Worm (Caenorhabditis elegans) whole organism, L1 larva: ENCODE data around the gene sup-9.
A peak's percentile ranks its signal among the peaks of the same experiment; 100 is the strongest.

Experiments
- C16A3.4 ChIP-seq: fragments of 150-350 bp; optimal IDR thresholded peaks from 2 replicates; lab custom pipeline; 2014; ENCODE audit warnings: missing biosample characterization, missing genetic modification characterization
- C34B4.2 ChIP-seq: sonication (generic microtip); optimal IDR thresholded peaks from 2 replicates; lab custom pipeline; 2017; ENCODE audit warnings: mild to moderate bottlenecking, missing genetic modification characterization, missing compliant biosample characterization
- Y116A8C.19 ChIP-seq: sonication (generic microtip); optimal IDR thresholded peaks from 2 replicates; lab custom pipeline; 2016; ENCODE audit warnings: missing compliant biosample characterization, missing genetic modification characterization, borderline replicate concordance
- ceh-63 ChIP-seq: fragments of 200-800 bp; sonication (Bioruptor generic); optimal IDR thresholded peaks from 2 replicates; lab custom pipeline; 2018; ENCODE audit warnings: mild to moderate bottlenecking, missing genetic modification characterization, missing compliant biosample characterization
- ceh-82 ChIP-seq, 3 experiments: fragments of 150-350 bp in 1 of 3; sonication (generic microtip) in 2 of 3; optimal IDR thresholded peaks; 2 replicates each; lab custom pipeline; 2014 to 2017; ENCODE audit warnings: missing biosample characterization in 3 of 3, missing genetic modification characterization in 3 of 3
- ceh-90 ChIP-seq: sonication (generic microtip); optimal IDR thresholded peaks from 2 replicates; lab custom pipeline; 2016; ENCODE audit warnings: missing genetic modification characterization, missing compliant biosample characterization
- dpl-1 ChIP-seq, 3 experiments: fragments of 150-350 bp in 2 of 3; sonication (generic microtip) in 1 of 3; optimal IDR thresholded peaks; 2 replicates each; lab custom pipeline; 2014 to 2017; ENCODE audit warnings: missing biosample characterization in 3 of 3, missing genetic modification characterization in 3 of 3, missing genetic modification reagents in 3 of 3
- efl-1 ChIP-seq, 4 experiments: fragments of 150-350 bp; optimal IDR thresholded peaks in 3 of 4; peaks in 1 of 4; 1 replicate in 1 of 4; 2 replicates in 3 of 4; lab custom pipeline; 2014; ENCODE audit warnings: missing biosample characterization in 2 of 4, missing genetic modification characterization in 2 of 4, missing genetic modification reagents in 2 of 4
- efl-3 ChIP-seq: fragments of 200-800 bp; sonication (Bioruptor generic); optimal IDR thresholded peaks from 2 replicates; lab custom pipeline; 2018; ENCODE audit warnings: mild to moderate bottlenecking, missing genetic modification characterization, missing compliant biosample characterization
- elt-3 ChIP-seq, 6 experiments: fragments of 150-350 bp in 1 of 6; sonication (generic microtip); optimal IDR thresholded peaks; 2 replicates each; lab custom pipeline; 2017 to 2018; ENCODE audit warnings: missing biosample characterization in 6 of 6, missing genetic modification characterization in 6 of 6, inconsistent platforms in 1 of 6
- fkh-4 ChIP-seq: sonication (generic microtip); optimal IDR thresholded peaks from 2 replicates; lab custom pipeline; 2016; ENCODE audit warnings: missing compliant biosample characterization, missing genetic modification characterization, borderline replicate concordance
- fkh-8 ChIP-seq: sonication (generic microtip); optimal IDR thresholded peaks from 2 replicates; lab custom pipeline; 2016; ENCODE audit warnings: mild to moderate bottlenecking, missing genetic modification characterization, missing compliant biosample characterization
- fos-1 ChIP-seq: fragments of 150-350 bp; optimal IDR thresholded peaks from 2 replicates; lab custom pipeline; 2014; ENCODE audit warnings: missing biosample characterization, missing genetic modification characterization
- irx-1 ChIP-seq: sonication (generic microtip); optimal IDR thresholded peaks from 2 replicates; lab custom pipeline; 2016; ENCODE audit warnings: missing genetic modification characterization, missing compliant biosample characterization
- isw-1 ChIP-seq: fragments of 200-800 bp; sonication (Bioruptor generic); IDR thresholded peaks from 2 replicates; pipeline ENCODE4 v1.3.6; 2022; ENCODE audit warnings: missing genetic modification characterization, missing compliant biosample characterization
- jun-1 ChIP-seq: fragments of 150-350 bp; optimal IDR thresholded peaks from 2 replicates; lab custom pipeline; 2014; ENCODE audit warnings: missing biosample characterization, missing genetic modification reagents, missing genetic modification characterization
- lin-13 ChIP-seq: fragments of 150-350 bp; optimal IDR thresholded peaks from 2 replicates; lab custom pipeline; 2014; ENCODE audit warnings: missing biosample characterization, missing genetic modification reagents, missing genetic modification characterization
- lin-14 ChIP-seq: fragments of 200-800 bp; sonication (Bioruptor generic); optimal IDR thresholded peaks from 2 replicates; lab custom pipeline; 2018; ENCODE audit warnings: mild to moderate bottlenecking, missing genetic modification characterization, moderate library complexity, missing compliant biosample characterization
- lin-35 ChIP-seq, 2 experiments: fragments of 150-350 bp; optimal IDR thresholded peaks; 2 replicates each; lab custom pipeline; 2014; ENCODE audit warnings: missing biosample characterization in 2 of 2, missing genetic modification characterization in 2 of 2, missing genetic modification reagents in 2 of 2
- lsy-2 ChIP-seq, 2 experiments: fragments of 150-350 bp; optimal IDR thresholded peaks; 2 replicates each; lab custom pipeline; 2014; ENCODE audit warnings: missing biosample characterization in 2 of 2, missing genetic modification characterization in 2 of 2
- mep-1 ChIP-seq: fragments of 150-350 bp; optimal IDR thresholded peaks from 2 replicates; lab custom pipeline; 2014; ENCODE audit warnings: missing biosample characterization, missing genetic modification characterization
- nhr-11 ChIP-seq: fragments of 150-350 bp; optimal IDR thresholded peaks from 2 replicates; lab custom pipeline; 2014; ENCODE audit warnings: missing biosample characterization, missing genetic modification characterization
- nhr-47 ChIP-seq: sonication (generic microtip); optimal IDR thresholded peaks from 2 replicates; lab custom pipeline; 2016; ENCODE audit warnings: mild to moderate bottlenecking, missing genetic modification characterization, moderate library complexity, missing compliant biosample characterization
- nhr-71 ChIP-seq: sonication (generic microtip); optimal IDR thresholded peaks from 2 replicates; lab custom pipeline; 2016; ENCODE audit warnings: mild to moderate bottlenecking, missing genetic modification characterization, moderate library complexity, missing compliant biosample characterization
- nhr-84 ChIP-seq: sonication (generic microtip); optimal IDR thresholded peaks from 2 replicates; lab custom pipeline; 2017; ENCODE audit warnings: missing biosample characterization, missing genetic modification characterization
- nhr-85 ChIP-seq: sonication (generic microtip); peaks from one replicate; lab custom pipeline; 2016; ENCODE audit warnings: missing genetic modification characterization, inconsistent platforms, missing compliant biosample characterization
- nhr-90 ChIP-seq: sonication (generic microtip); optimal IDR thresholded peaks from 2 replicates; lab custom pipeline; 2016; ENCODE audit warnings: mild to moderate bottlenecking, missing genetic modification characterization, missing compliant biosample characterization; ENCODE audit not compliant: poor library complexity
- pag-3 ChIP-seq: sonication (generic microtip); optimal IDR thresholded peaks from 2 replicates; lab custom pipeline; 2017; ENCODE audit warnings: missing genetic modification characterization, mild to moderate bottlenecking, missing compliant biosample characterization, antibody characterized with exemption, borderline replicate concordance; ENCODE audit not compliant: insufficient read depth
- pqm-1 ChIP-seq: sonication (generic microtip); optimal IDR thresholded peaks from 3 replicates; lab custom pipeline; 2017; ENCODE audit warnings: missing biosample characterization, missing genetic modification characterization
- rnt-1 ChIP-seq: sonication (generic microtip); optimal IDR thresholded peaks from 2 replicates; lab custom pipeline; 2016; ENCODE audit warnings: mild to moderate bottlenecking, missing genetic modification characterization, moderate library complexity, missing compliant biosample characterization
- snpc-4 ChIP-seq: fragments of 150-350 bp; optimal IDR thresholded peaks from 2 replicates; lab custom pipeline; 2014; ENCODE audit warnings: missing biosample characterization, missing genetic modification characterization
- snu-23 ChIP-seq: sonication (generic microtip); optimal IDR thresholded peaks from 2 replicates; lab custom pipeline; 2016; ENCODE audit warnings: missing genetic modification characterization, missing compliant biosample characterization
- swsn-7 ChIP-seq: sonication (generic microtip); optimal IDR thresholded peaks from 2 replicates; lab custom pipeline; 2016; ENCODE audit warnings: missing genetic modification characterization, missing compliant biosample characterization
- tbx-2 ChIP-seq: sonication (generic microtip); optimal IDR thresholded peaks from 2 replicates; lab custom pipeline; 2016; ENCODE audit warnings: missing genetic modification characterization, missing compliant biosample characterization
- unc-62 ChIP-seq: fragments of 150-350 bp; optimal IDR thresholded peaks from 2 replicates; lab custom pipeline; 2014; ENCODE audit warnings: missing biosample characterization, missing genetic modification reagents, missing genetic modification characterization
- zip-4 ChIP-seq: fragments of 200-800 bp; sonication (Bioruptor generic); optimal IDR thresholded peaks from 2 replicates; lab custom pipeline; 2018; ENCODE audit warnings: mild to moderate bottlenecking, missing genetic modification characterization, moderate library complexity, missing compliant biosample characterization
- ztf-4 ChIP-seq: fragments of 150-350 bp; optimal IDR thresholded peaks from 2 replicates; lab custom pipeline; 2014; ENCODE audit warnings: missing biosample characterization, missing genetic modification characterization

sup-9 gene

ce11 chrII:2686985-2687675, at the start of gene sup-9, which contains the start of gene nspf-1 (continued):
- peak in 1 of 2 experiments; percentile 46 for TF ChIP-seq lsy-2 (tag; optimal IDR thresholded peaks at IDR 0.05; lab: Kevin White, UChicago)
- TF ChIP-seq snpc-4 (tag; lab: Kevin White, UChicago) = no peak
- peak; percentile 50 to 51 for TF ChIP-seq efl-1 (optimal IDR thresholded peaks at IDR 0.05; lab: Kevin White, UChicago)
- TF ChIP-seq efl-1 (GFP tag; optimal IDR thresholded peaks at IDR 0.05 in 1 of 2; lab: Kevin White, UChicago) = no peak
- TF ChIP-seq lin-13 (GFP tag; lab: Kevin White, UChicago) = peak; percentile 33

ce11 chrII:2736156-2736728, 49.4 kb upstream of the sup-9 start, which contains the start of gene T05A8.8:
Gene T05A8.8, plus strand, starts transcription at chrII:2736678.
- no peak for TF ChIP-seq unc-62 (GFP tag; lab: Kevin White, UChicago)
- TF ChIP-seq snpc-4 (tag; lab: Kevin White, UChicago) = no peak
- no peak for TF ChIP-seq mep-1
- TF ChIP-seq efl-1 (optimal IDR thresholded peaks at IDR 0.05; lab: Kevin White, UChicago) = no peak
- peak in 1 of 2 experiments; percentile 60 for TF ChIP-seq efl-1 (GFP tag; optimal IDR thresholded peaks at IDR 0.05 in 1 of 2; lab: Kevin White, UChicago)

- no peak for TF ChIP-seq efl-1 (optimal IDR thresholded peaks at IDR 0.05; lab: Kevin White, UChicago)
- peak in 1 of 2 experiments; percentile 24 for TF ChIP-seq efl-1 (GFP tag; optimal IDR thresholded peaks at IDR 0.05 in 1 of 2; lab: Kevin White, UChicago)
- TF ChIP-seq rnt-1 (tag; lab: Kevin White, UChicago) = peak; percentile 0
- no peak for TF ChIP-seq irx-1
Observed at ce11 chrII:2735644-2736043, 48.8 kb upstream of the sup-9 start.

ce11 chrII:2735192-2735591, 48.4 kb upstream of the sup-9 start, which contains the start of gene wdr-31:
Gene wdr-31, minus strand, starts transcription at chrII:2735292.
- TF ChIP-seq ztf-4 = no peak
- TF ChIP-seq fkh-8 (tag; lab: Kevin White, UChicago) = peak; percentile 39
- no peak for TF ChIP-seq unc-62 (GFP tag; lab: Kevin White, UChicago)
- no peak for TF ChIP-seq dpl-1 (GFP tag; optimal IDR thresholded peaks at IDR 0.05; lab: Kevin White, UChicago)

- TF ChIP-seq ceh-82 (tag; optimal IDR thresholded peaks at IDR 0.05; lab: Kevin White, UChicago) = peak in 1 of 3 experiments; percentile 61
- TF ChIP-seq C16A3.4 (tag; lab: Kevin White, UChicago) = no peak
- TF ChIP-seq C34B4.2 = no peak
- TF ChIP-seq nhr-47 (tag; lab: Kevin White, UChicago) = peak; percentile 19
- peak; percentile 88 for TF ChIP-seq lin-14 (GFP tag; lab: Kevin White, UChicago)
- peak; percentile 44 for TF ChIP-seq nhr-71 (tag; lab: Kevin White, UChicago)
- peak; percentile 22 for TF ChIP-seq mep-1
- no peak for TF ChIP-seq irx-1
- peak; percentile 53 for TF ChIP-seq nhr-85 (tag; lab: Kevin White, UChicago)
- no peak for TF ChIP-seq jun-1
- peak; percentile 51 for TF ChIP-seq rnt-1 (tag; lab: Kevin White, UChicago)
- peak; percentile 7 for TF ChIP-seq swsn-7 (tag; lab: Kevin White, UChicago)
- peak; percentile 40 to 44 for TF ChIP-seq efl-1 (optimal IDR thresholded peaks at IDR 0.05; lab: Kevin White, UChicago)
- TF ChIP-seq efl-1 (GFP tag; optimal IDR thresholded peaks at IDR 0.05 in 1 of 2; lab: Kevin White, UChicago) = peak; percentile 0 to 93
- TF ChIP-seq elt-3 (tag; optimal IDR thresholded peaks at IDR 0.05; lab: Kevin White, UChicago) = no peak
- peak in 2 of 3 experiments; percentile 12 to 21 for TF ChIP-seq dpl-1 (GFP tag; optimal IDR thresholded peaks at IDR 0.05; lab: Kevin White, UChicago)
- TF ChIP-seq lin-35 (GFP tag; optimal IDR thresholded peaks at IDR 0.05; lab: Kevin White, UChicago) = peak in 1 of 2 experiments; percentile 4
- peak in 1 of 2 experiments; percentile 38 for TF ChIP-seq lsy-2 (tag; optimal IDR thresholded peaks at IDR 0.05; lab: Kevin White, UChicago)
- TF ChIP-seq snu-23 (GFP tag; lab: Kevin White, UChicago) = peak; percentile 33
- peak; percentile 5 for TF ChIP-seq fkh-8 (tag; lab: Kevin White, UChicago)
Observed at ce11 chrII:2734735-2735134, 47.9 kb upstream of the sup-9 start.

ce11 chrII:2734266-2734665, 47.4 kb upstream of the sup-9 start:
- no peak for TF ChIP-seq isw-1
- no peak for TF ChIP-seq zip-4
- no peak for TF ChIP-seq ceh-63
- no peak for TF ChIP-seq Y116A8C.19 (tag; lab: Kevin White, UChicago)
- no peak for TF ChIP-seq nhr-84 (tag; lab: Kevin White, UChicago)
- no peak for TF ChIP-seq nhr-71 (tag; lab: Kevin White, UChicago)
- TF ChIP-seq pag-3 (tag; lab: Kevin White, UChicago) = no peak
- TF ChIP-seq nhr-47 (tag; lab: Kevin White, UChicago) = no peak
- no peak for TF ChIP-seq efl-3 (GFP tag; lab: Kevin White, UChicago)
- no peak for TF ChIP-seq fos-1
- no peak for TF ChIP-seq nhr-90 (tag; lab: Kevin White, UChicago)
- no peak for TF ChIP-seq tbx-2 (tag; lab: Kevin White, UChicago)
- no peak for TF ChIP-seq fkh-4 (tag; lab: Kevin White, UChicago)
- TF ChIP-seq rnt-1 (tag; lab: Kevin White, UChicago) = no peak
- TF ChIP-seq lin-13 (GFP tag; lab: Kevin White, UChicago) = no peak
- TF ChIP-seq nhr-11 = no peak
- no peak for TF ChIP-seq ceh-90
- TF ChIP-seq pqm-1 = no peak
